Worm (Caenorhabditis elegans) whole organism, midembryonic: ENCODE data around the gene hlh-1.

ENCODE experiments used
- flt-1 ChIP-seq: fragments of 200-800 bp; sonication (Bioruptor generic); IDR thresholded peaks from 2 replicates; pipeline ENCODE4 v1.3.6; 2022; ENCODE audit warnings: missing genetic modification characterization, missing compliant biosample characterization
- ztf-23 ChIP-seq: fragments of 200-800 bp; sonication (Bioruptor generic); IDR thresholded peaks from 2 replicates; pipeline ENCODE4 v1.3.6; 2022; ENCODE audit warnings: missing genetic modification reagents, missing genetic modification characterization, missing compliant biosample characterization
- ztf-29 ChIP-seq: fragments of 200-800 bp; sonication (Bioruptor generic); IDR thresholded peaks from 2 replicates; pipeline ENCODE4 v1.3.6; 2022; ENCODE audit warnings: missing genetic modification reagents, missing genetic modification characterization, missing compliant biosample characterization

DNA sequence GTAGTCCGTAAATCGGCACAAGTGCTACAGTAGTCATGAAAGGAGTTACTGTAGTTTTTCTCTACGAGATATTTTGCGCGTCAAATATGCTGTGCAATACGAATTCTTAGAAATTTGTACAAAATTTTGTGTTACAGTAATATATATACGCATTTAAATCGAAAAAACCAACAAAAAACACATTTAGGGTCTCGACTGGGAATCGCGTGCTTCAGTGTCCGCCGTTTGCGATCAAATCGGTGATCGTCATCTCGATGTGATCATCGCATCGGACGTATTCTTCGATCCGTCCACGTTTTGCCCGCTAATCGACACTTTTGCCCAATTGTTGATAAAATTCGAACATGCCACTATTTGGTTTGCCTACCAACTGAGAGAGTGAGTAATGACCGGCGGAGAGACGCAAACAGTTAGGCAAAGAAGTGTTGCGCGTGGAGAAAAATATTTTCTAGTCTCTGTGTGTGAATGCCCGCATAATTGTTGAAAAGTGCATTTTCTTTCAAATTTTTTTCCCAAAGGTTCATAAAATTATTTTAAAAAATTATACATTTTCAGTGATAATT, 49.4 kb upstream of the hlh-1 start:
- no peak for TF ChIP-seq ztf-23 (GFP tag; lab: Robert Waterston, UW)
- TF ChIP-seq flt-1 (GFP tag; lab: Robert Waterston, UW) = no peak
- no peak for TF ChIP-seq ztf-29
